ENCODE assay signal across 2 worm cellular contexts in the genomic region with DNA sequence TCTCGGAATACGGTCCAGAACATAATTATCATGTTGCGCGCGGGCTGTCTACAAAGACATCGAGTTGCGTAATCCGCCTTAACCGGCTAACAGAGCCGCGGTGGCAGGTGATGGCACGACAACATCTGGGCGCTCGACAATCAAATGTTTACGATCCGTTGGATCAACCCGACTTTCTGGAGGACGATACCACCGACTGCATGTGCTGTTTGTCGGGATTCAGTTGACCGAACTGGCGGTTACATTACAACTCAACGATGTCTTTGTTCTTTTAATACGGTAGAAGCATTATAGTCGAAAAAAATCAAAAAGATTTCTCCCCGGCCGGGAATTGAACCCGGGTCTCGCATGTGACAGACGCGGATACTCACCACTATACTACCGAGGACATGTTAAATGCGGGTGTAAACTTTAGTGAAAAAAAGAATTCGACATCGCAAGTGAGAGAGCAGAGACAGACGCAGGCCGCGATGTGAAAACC.
TF ChIP-seq lines count a peak whose summit lies in the region.

No protein-coding gene starts in this region.

TF ChIP-seq in whole organism, L4 larva, 104 proteins besides CTCF, POLR2A, EP300 and RAD21 (continued from another document):
- TF ChIP-seq set-16 (GFP tag; IDR thresholded peaks at IDR 0.05; lab: Robert Waterston, UW) (no peak; the same call in 1 of the 2 replicates), nhr-42 (GFP tag; IDR thresholded peaks at IDR 0.05; lab: Robert Waterston, UW) (peak; percentile 82; the same call in 1 of the 2 replicates), nhr-48 (tag; optimal IDR thresholded peaks at IDR 0.05; lab: Kevin White, UChicago) (peak; percentile 55), pqm-1 (tag; optimal IDR thresholded peaks at IDR 0.05; lab: Kevin White, UChicago) (no peak), Y5F2A.4 (GFP tag; optimal IDR thresholded peaks at IDR 0.05; lab: Kevin White, UChicago) (peak; percentile 58), ceh-32 (tag; optimal IDR thresholded peaks at IDR 0.05; lab: Kevin White, UChicago; ENCODE audit: poor library complexity) (no peak), mes-2 (tag; optimal IDR thresholded peaks at IDR 0.05; lab: Kevin White, UChicago; ENCODE audit: poor library complexity, severe bottlenecking) (peak; percentile 90), spr-1 (tag; optimal IDR thresholded peaks at IDR 0.05; lab: Kevin White, UChicago) (peak; percentile 47), F26F4.8 (GFP tag; conservative IDR thresholded peaks at IDR 0.05; lab: Robert Waterston, UW) (peak; percentile 82; the same call in 1 of the 2 replicates), attf-4 (tag; optimal IDR thresholded peaks at IDR 0.05; lab: Kevin White, UChicago) (no peak), unc-62 (GFP tag; optimal IDR thresholded peaks at IDR 0.05 in 1 of 2; lab: Kevin White, UChicago) (peak in 1 of 2 experiments; percentile 91), unc-62 (tag; optimal IDR thresholded peaks at IDR 0.05; lab: Kevin White, UChicago) (no peak), lin-29 (GFP tag; IDR thresholded peaks at IDR 0.05; lab: Robert Waterston, UW) (0 out of 2 replicates have a peak, but pooled peaks have one; percentile 61), lin-38 (GFP tag; IDR thresholded peaks at IDR 0.05; lab: Robert Waterston, UW) (no peak), nhr-102 (tag; optimal IDR thresholded peaks at IDR 0.05; lab: Kevin White, UChicago) (peak; percentile 58), rbr-2 (tag; optimal IDR thresholded peaks at IDR 0.05; lab: Kevin White, UChicago) (peak; percentile 72), saeg-2 (GFP tag; IDR thresholded peaks at IDR 0.05; lab: Robert Waterston, UW) (no peak), zag-1 (tag; optimal IDR thresholded peaks at IDR 0.05; lab: Kevin White, UChicago) (no peak), gei-8 (GFP tag; optimal IDR thresholded peaks at IDR 0.05; lab: Kevin White, UChicago) (peak; percentile 79), ces-1 (GFP tag; optimal IDR thresholded peaks at IDR 0.05; lab: Kevin White, UChicago) (no peak), zip-2 (tag; optimal IDR thresholded peaks at IDR 0.05; lab: Kevin White, UChicago) (peak; percentile 43), ceh-28 (tag; optimal IDR thresholded peaks at IDR 0.05; lab: Kevin White, UChicago) (no peak), sdz-12 (GFP tag; optimal IDR thresholded peaks at IDR 0.05; lab: Kevin White, UChicago) (peak; percentile 71), jun-1 (tag; optimal IDR thresholded peaks at IDR 0.05; lab: Kevin White, UChicago) (peak; percentile 81), ceh-62 (tag; optimal IDR thresholded peaks at IDR 0.05; lab: Kevin White, UChicago) (no peak), mdt-29 (GFP tag; IDR thresholded peaks at IDR 0.05; lab: Robert Waterston, UW) (peak; percentile 63; the same call in 1 of the 2 replicates), F49E8.2 (tag; optimal IDR thresholded peaks at IDR 0.05; lab: Kevin White, UChicago; ENCODE audit: borderline replicate concordance) (peak; percentile 41), mxl-2 (GFP tag; conservative IDR thresholded peaks at IDR 0.05; lab: Robert Waterston, UW) (0 out of 2 replicates have a peak, but pooled peaks have one; percentile 37), tra-1 (GFP tag; IDR thresholded peaks at IDR 0.05; lab: Robert Waterston, UW) (peak; percentile 94), ama-1 (optimal IDR thresholded peaks at IDR 0.05; lab: Kevin White, UChicago) (no peak), snpc-4 (tag; optimal IDR thresholded peaks at IDR 0.05; lab: Kevin White, UChicago) (no peak), fkh-10 (GFP tag; optimal IDR thresholded peaks at IDR 0.05; lab: Kevin White, UChicago) (peak; percentile 55), lin-15B (tag; optimal IDR thresholded peaks at IDR 0.05; lab: Kevin White, UChicago) (no peak), D1046.2 (GFP tag; IDR thresholded peaks at IDR 0.05; lab: Robert Waterston, UW) (peak; percentile 83; the same call in 1 of the 2 replicates), daf-19 (GFP tag; conservative IDR thresholded peaks at IDR 0.05; lab: Robert Waterston, UW) (peak; percentile 90), php-3 (GFP tag; IDR thresholded peaks at IDR 0.05; lab: Robert Waterston, UW) (peak; percentile 75), egl-27 (tag; optimal IDR thresholded peaks at IDR 0.05; lab: Kevin White, UChicago) (no peak), nhr-28 (tag; optimal IDR thresholded peaks at IDR 0.05; lab: Kevin White, UChicago) (peak; percentile 24), nhr-111 (GFP tag; optimal IDR thresholded peaks at IDR 0.05; lab: Kevin White, UChicago) (peak; percentile 92), lsy-2 (tag; optimal IDR thresholded peaks at IDR 0.05; lab: Kevin White, UChicago) (peak in 1 of 2 experiments; percentile 75), mep-1 (tag; optimal IDR thresholded peaks at IDR 0.05; lab: Kevin White, UChicago) (peak; percentile 78), daf-8 (GFP tag; IDR thresholded peaks at IDR 0.05; lab: Robert Waterston, UW) (no peak; the same call in 1 of the 2 replicates), mdl-1 (tag; optimal IDR thresholded peaks at IDR 0.05; lab: Kevin White, UChicago) (peak in 1 of 2 experiments; percentile 79), T20F7.1 (GFP tag; optimal IDR thresholded peaks at IDR 0.05; lab: Kevin White, UChicago) (no peak), F37D6.2 (tag; optimal IDR thresholded peaks at IDR 0.05; lab: Kevin White, UChicago) (peak; percentile 41), T26A8.4 (GFP tag; IDR thresholded peaks at IDR 0.05; lab: Robert Waterston, UW) (peak; percentile 83), F10B5.3 (tag; optimal IDR thresholded peaks at IDR 0.05; lab: Kevin White, UChicago) (peak; percentile 53), hlh-30 (tag; optimal IDR thresholded peaks at IDR 0.05; lab: Kevin White, UChicago; ENCODE audit: insufficient read depth) (peak; percentile 90), aly-2 (tag; optimal IDR thresholded peaks at IDR 0.05; lab: Kevin White, UChicago) (no peak), Y105C5A.15 (GFP tag; IDR thresholded peaks at IDR 0.05; lab: Robert Waterston, UW) (peak; percentile 76), Y48G9A.11 (GFP tag; IDR thresholded peaks at IDR 0.05; lab: Robert Waterston, UW) (peak; percentile 80)

TF ChIP-seq in whole organism, late embryonic, 69 proteins besides CTCF, POLR2A, EP300 and RAD21 (continued from another document):
- TF ChIP-seq madf-2 (tag; optimal IDR thresholded peaks at IDR 0.05; lab: Kevin White, UChicago) (peak; percentile 53), hlh-30 (tag; optimal IDR thresholded peaks at IDR 0.05; lab: Kevin White, UChicago; ENCODE audit: insufficient read depth) (peak; percentile 88), ceh-45 (GFP tag; IDR thresholded peaks at IDR 0.05; lab: Robert Waterston, UW) (peak; percentile 82), ceh-24 (tag; optimal IDR thresholded peaks at IDR 0.05; lab: Kevin White, UChicago) (peak; percentile 20), K02D7.2 (tag; optimal IDR thresholded peaks at IDR 0.05; lab: Kevin White, UChicago) (peak; percentile 44), ama-1 (optimal IDR thresholded peaks at IDR 0.05; lab: Kevin White, UChicago) (no peak), lim-6 (tag; optimal IDR thresholded peaks at IDR 0.05; lab: Kevin White, UChicago) (no peak), ceh-34 (tag; optimal IDR thresholded peaks at IDR 0.05; lab: Kevin White, UChicago) (peak; percentile 74), lin-11 (tag; optimal IDR thresholded peaks at IDR 0.05; lab: Kevin White, UChicago) (peak; percentile 68), che-1 (tag; optimal IDR thresholded peaks at IDR 0.05; lab: Kevin White, UChicago) (peak; percentile 78)
